Comparison of ENCODE assay signal across 2 worm cellular contexts in the genomic region with DNA sequence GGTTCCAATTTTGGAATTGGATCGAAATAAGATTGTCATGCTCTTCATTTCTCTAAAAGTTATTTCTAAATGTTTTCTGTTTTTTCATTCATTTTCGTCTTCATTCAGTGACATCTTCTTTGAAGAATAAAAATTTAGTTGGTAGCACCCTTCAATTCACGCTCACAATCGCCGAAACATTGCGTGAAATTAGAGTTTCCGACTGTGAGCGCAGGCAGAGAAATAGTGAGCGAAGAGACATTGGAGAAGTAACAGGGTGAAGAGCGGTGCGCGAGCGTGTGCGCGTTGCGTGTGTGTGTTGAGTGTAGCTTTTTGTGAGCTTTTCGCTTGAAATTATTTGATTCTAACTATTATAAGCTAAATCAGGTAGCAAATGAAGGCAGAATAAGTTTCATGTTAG.
TF ChIP-seq lines count a peak whose summit lies in the region.

No protein-coding gene starts in this region.

TF ChIP-seq in whole organism, L1 larva, 84 proteins besides CTCF, POLR2A, EP300 and RAD21 (continued from another document):
- peak; percentile 28 for TF ChIP-seq C16A3.4 (tag; optimal IDR thresholded peaks at IDR 0.05; lab: Kevin White, UChicago)
- no peak for TF ChIP-seq ztf-11 (tag; optimal IDR thresholded peaks at IDR 0.05; lab: Kevin White, UChicago)
- peak; percentile 35 for TF ChIP-seq F16B12.6 (tag; optimal IDR thresholded peaks at IDR 0.05; lab: Kevin White, UChicago)
- TF ChIP-seq egl-13 (tag; optimal IDR thresholded peaks at IDR 0.05; lab: Kevin White, UChicago) = no peak
- TF ChIP-seq snu-23 (GFP tag; optimal IDR thresholded peaks at IDR 0.05; lab: Kevin White, UChicago) = peak; percentile 56
- peak; percentile 12 to 42 (median 23) for TF ChIP-seq dpl-1 (GFP tag; optimal IDR thresholded peaks at IDR 0.05; lab: Kevin White, UChicago)
- no peak for TF ChIP-seq ztf-4 (tag; optimal IDR thresholded peaks at IDR 0.05; lab: Kevin White, UChicago)
- TF ChIP-seq ceh-88 (GFP tag; IDR thresholded peaks at IDR 0.05; lab: Robert Waterston, UW) = no peak
- no peak for TF ChIP-seq hlh-17 (GFP tag; optimal IDR thresholded peaks at IDR 0.05; lab: Kevin White, UChicago; ENCODE audit: borderline replicate concordance)
- TF ChIP-seq unc-86 (tag; optimal IDR thresholded peaks at IDR 0.05; lab: Kevin White, UChicago) = no peak
- no peak for TF ChIP-seq sptf-1 (tag; optimal IDR thresholded peaks at IDR 0.05; lab: Kevin White, UChicago)
- peak; percentile 49 for TF ChIP-seq lin-14 (GFP tag; optimal IDR thresholded peaks at IDR 0.05; lab: Kevin White, UChicago)
- TF ChIP-seq irx-1 (tag; optimal IDR thresholded peaks at IDR 0.05; lab: Kevin White, UChicago) = no peak
- TF ChIP-seq lin-35 (GFP tag; optimal IDR thresholded peaks at IDR 0.05; lab: Kevin White, UChicago) = peak; percentile 19 to 43
- no peak for TF ChIP-seq ama-1 (optimal IDR thresholded peaks at IDR 0.05; lab: Kevin White, UChicago)
- TF ChIP-seq grh-1 (GFP tag; IDR thresholded peaks at IDR 0.05; lab: Robert Waterston, UW) = no peak
- TF ChIP-seq blmp-1 (tag; optimal IDR thresholded peaks at IDR 0.05; lab: Kevin White, UChicago) = peak; percentile 12
- peak in 1 of 2 experiments; percentile 65 for TF ChIP-seq lsy-2 (tag; optimal IDR thresholded peaks at IDR 0.05; lab: Kevin White, UChicago)

TF ChIP-seq in whole organism, L3 larva, 47 proteins besides CTCF, POLR2A, EP300 and RAD21 (continued from another document):
- no peak for TF ChIP-seq mml-1 (tag; optimal IDR thresholded peaks at IDR 0.05; lab: Kevin White, UChicago)
- no peak for TF ChIP-seq aly-2 (tag; optimal IDR thresholded peaks at IDR 0.05; lab: Kevin White, UChicago)
- no peak for TF ChIP-seq egl-5 (tag; optimal IDR thresholded peaks at IDR 0.05; lab: Kevin White, UChicago)
- TF ChIP-seq daf-12 (tag; optimal IDR thresholded peaks at IDR 0.05; lab: Kevin White, UChicago) = no peak
- no peak for TF ChIP-seq ama-1 (optimal IDR thresholded peaks at IDR 0.05; lab: Kevin White, UChicago)
- no peak for TF ChIP-seq ceh-16 (tag; optimal IDR thresholded peaks at IDR 0.05; lab: Kevin White, UChicago)
- no peak for TF ChIP-seq nhr-12 (tag; optimal IDR thresholded peaks at IDR 0.05; lab: Kevin White, UChicago)
- no peak for TF ChIP-seq nhr-11 (tag; optimal IDR thresholded peaks at IDR 0.05; lab: Kevin White, UChicago)
- no peak for TF ChIP-seq skn-1 (tag; optimal IDR thresholded peaks at IDR 0.05; lab: Kevin White, UChicago)
- no peak for TF ChIP-seq ztf-4 (tag; optimal IDR thresholded peaks at IDR 0.05; lab: Kevin White, UChicago)
- no peak for TF ChIP-seq ztf-11 (tag; optimal IDR thresholded peaks at IDR 0.05; lab: Kevin White, UChicago)
- TF ChIP-seq fos-1 (tag; optimal IDR thresholded peaks at IDR 0.05; lab: Kevin White, UChicago) = no peak
- no peak for TF ChIP-seq R02D3.7 (tag; optimal IDR thresholded peaks at IDR 0.05; lab: Kevin White, UChicago)
- no peak for TF ChIP-seq nhr-76 (tag; optimal IDR thresholded peaks at IDR 0.05; lab: Kevin White, UChicago)
- peak; percentile 66 for TF ChIP-seq snpc-4 (tag; optimal IDR thresholded peaks at IDR 0.05; lab: Kevin White, UChicago)
- TF ChIP-seq nhr-237 (tag; optimal IDR thresholded peaks at IDR 0.05; lab: Kevin White, UChicago) = no peak
- no peak for TF ChIP-seq fkh-2 (tag; optimal IDR thresholded peaks at IDR 0.05; lab: Kevin White, UChicago)
- peak; percentile 9 for TF ChIP-seq fkh-10 (GFP tag; optimal IDR thresholded peaks at IDR 0.05; lab: Kevin White, UChicago)
- TF ChIP-seq nhr-43 (tag; optimal IDR thresholded peaks at IDR 0.05; lab: Kevin White, UChicago; ENCODE audit: poor library complexity, severe bottlenecking) = no peak
- peak; percentile 46 for TF ChIP-seq lin-15B (tag; optimal IDR thresholded peaks at IDR 0.05; lab: Kevin White, UChicago)
- no peak for TF ChIP-seq unc-62 (GFP tag; optimal IDR thresholded peaks at IDR 0.05; lab: Kevin White, UChicago)
- no peak for TF ChIP-seq nhr-77 (tag; optimal IDR thresholded peaks at IDR 0.05; lab: Kevin White, UChicago)
- TF ChIP-seq ZK546.5 (tag; optimal IDR thresholded peaks at IDR 0.05; lab: Kevin White, UChicago) = no peak
- no peak for TF ChIP-seq sea-2 (GFP tag; optimal IDR thresholded peaks at IDR 0.05; lab: Kevin White, UChicago)
- peak; percentile 14 for TF ChIP-seq elt-2 (tag; optimal IDR thresholded peaks at IDR 0.05; lab: Kevin White, UChicago)
- TF ChIP-seq elt-3 (tag; optimal IDR thresholded peaks at IDR 0.05; lab: Kevin White, UChicago) = no peak
- no peak for TF ChIP-seq elt-1 (tag; optimal IDR thresholded peaks at IDR 0.05; lab: Kevin White, UChicago)
- TF ChIP-seq lsy-12 (tag; optimal IDR thresholded peaks at IDR 0.05; lab: Kevin White, UChicago) = no peak
